Fruit fly (Drosophila melanogaster): ENCODE results near the gene CG5167.

Gene CG5167

dm6 chr3R:12369135-12369792 lies 37.1 kb upstream of the CG5167 start, which contains the start of gene GstD1 (continued):
- TF ChIP-seq CG2120 (GFP tag; optimal IDR thresholded peaks at IDR 0.05) = peak; percentile 75
- no peak for TF ChIP-seq CG1602 (GFP tag; optimal IDR thresholded peaks at IDR 0.05)
- TF ChIP-seq nmo (GFP tag; optimal IDR thresholded peaks at IDR 0.05) = peak; percentile 54
- no peak for TF ChIP-seq psq (GFP tag; optimal IDR thresholded peaks at IDR 0.05)
- TF ChIP-seq da (GFP tag; optimal IDR thresholded peaks at IDR 0.05) = no peak
- peak; percentile 36 for TF ChIP-seq Xbp1 (GFP tag; optimal IDR thresholded peaks at IDR 0.05)
- peak; percentile 5 for TF ChIP-seq trem (tag; optimal IDR thresholded peaks at IDR 0.05)
- peak; percentile 66 for TF ChIP-seq kay (GFP tag; optimal IDR thresholded peaks at IDR 0.05)
- peak; percentile 43 for TF ChIP-seq lab (GFP tag; optimal IDR thresholded peaks at IDR 0.05)
- peak; percentile 33 for TF ChIP-seq Dek (tag; optimal IDR thresholded peaks at IDR 0.05)
- TF ChIP-seq CG4424 (GFP tag; optimal IDR thresholded peaks at IDR 0.05) = peak; percentile 8
- TF ChIP-seq tx (GFP tag; optimal IDR thresholded peaks at IDR 0.05) = no peak
- peak; percentile 55 for TF ChIP-seq CG7839 (tag; optimal IDR thresholded peaks at IDR 0.05)
- no peak; the same call in 2 of the 3 replicates for TF ChIP-seq so (GFP tag; IDR thresholded peaks at IDR 0.05)
- no peak for TF ChIP-seq hkb (optimal IDR thresholded peaks at IDR 0.05)
- TF ChIP-seq hkb (GFP tag; IDR thresholded peaks at IDR 0.05) = no peak
- peak; percentile 51 for TF ChIP-seq Ptx1 (GFP tag; IDR thresholded peaks at IDR 0.05)
- no peak for TF ChIP-seq CG16779 (GFP tag; IDR thresholded peaks at IDR 0.05)
- no peak for TF ChIP-seq odd (GFP tag; optimal IDR thresholded peaks at IDR 0.05)
- no peak for TF ChIP-seq h (optimal IDR thresholded peaks at IDR 0.05)
- TF ChIP-seq zen2 (GFP tag; IDR thresholded peaks at IDR 0.05; ENCODE audit: partially characterized antibody) = peak; percentile 38; the same call in 1 of the 3 replicates

- TF ChIP-seq az2 (GFP tag; optimal IDR thresholded peaks at IDR 0.05) (peak; percentile 4), Ptx1 (GFP tag; IDR thresholded peaks at IDR 0.05) (0 out of 2 replicates have a peak, but pooled peaks have one; percentile 1), CG18476 (GFP tag; optimal IDR thresholded peaks at IDR 0.05) (no peak), bbx (GFP tag; IDR thresholded peaks at IDR 0.05; ENCODE audit: partially characterized antibody) (no peak), gcm2 (GFP tag; optimal IDR thresholded peaks at IDR 0.05) (no peak), her (GFP tag; optimal IDR thresholded peaks at IDR 0.05) (no peak), btn (GFP tag; optimal IDR thresholded peaks at IDR 0.05) (no peak), CG4730 (GFP tag; IDR thresholded peaks at IDR 0.05) (no peak), CG17328 (GFP tag; IDR thresholded peaks at IDR 0.05) (no peak), MTF-1 (GFP tag; optimal IDR thresholded peaks at IDR 0.05; ENCODE audit: borderline replicate concordance) (peak; percentile 62), CG33213 (GFP tag; optimal IDR thresholded peaks at IDR 0.05) (peak; percentile 18), Myb (GFP tag; optimal IDR thresholded peaks at IDR 0.05) (no peak), ATbp (GFP tag; optimal IDR thresholded peaks at IDR 0.05) (no peak), CG3281 (GFP tag; optimal IDR thresholded peaks at IDR 0.05) (peak; percentile 2), CG7963 (GFP tag; IDR thresholded peaks at IDR 0.05; ENCODE audit: partially characterized antibody) (no peak), H15 (GFP tag; IDR thresholded peaks at IDR 0.05) (no peak), zf30C (GFP tag; optimal IDR thresholded peaks at IDR 0.05) (no peak), CG15696 (tag; optimal IDR thresholded peaks at IDR 0.05) (peak; percentile 67), ttk (GFP tag; IDR thresholded peaks at IDR 0.05) (no peak), Adf1 (GFP tag; IDR thresholded peaks at IDR 0.05) (no peak), nau (GFP tag; optimal IDR thresholded peaks at IDR 0.05) (peak; percentile 0), Max (GFP tag; optimal IDR thresholded peaks at IDR 0.05) (no peak), pros (GFP tag; optimal IDR thresholded peaks at IDR 0.05) (no peak), Abd-B (GFP tag; optimal IDR thresholded peaks at IDR 0.05) (no peak), CG14050 (GFP tag; IDR thresholded peaks at IDR 0.05) (no peak), YL-1 (GFP tag; optimal IDR thresholded peaks at IDR 0.05) (no peak), sens (GFP tag) (peak; percentile 69), CG31224 (GFP tag; IDR thresholded peaks at IDR 0.05) (no peak), CG11723 (GFP tag; optimal IDR thresholded peaks at IDR 0.05) (no peak)
Observed at dm6 chr3R:12369793-12370642, 36.3 kb upstream of the CG5167 start.

Measured in whole organism, embryonic.